Fruit fly (Drosophila melanogaster): ENCODE results near the gene Tsp39D.

DNA sequence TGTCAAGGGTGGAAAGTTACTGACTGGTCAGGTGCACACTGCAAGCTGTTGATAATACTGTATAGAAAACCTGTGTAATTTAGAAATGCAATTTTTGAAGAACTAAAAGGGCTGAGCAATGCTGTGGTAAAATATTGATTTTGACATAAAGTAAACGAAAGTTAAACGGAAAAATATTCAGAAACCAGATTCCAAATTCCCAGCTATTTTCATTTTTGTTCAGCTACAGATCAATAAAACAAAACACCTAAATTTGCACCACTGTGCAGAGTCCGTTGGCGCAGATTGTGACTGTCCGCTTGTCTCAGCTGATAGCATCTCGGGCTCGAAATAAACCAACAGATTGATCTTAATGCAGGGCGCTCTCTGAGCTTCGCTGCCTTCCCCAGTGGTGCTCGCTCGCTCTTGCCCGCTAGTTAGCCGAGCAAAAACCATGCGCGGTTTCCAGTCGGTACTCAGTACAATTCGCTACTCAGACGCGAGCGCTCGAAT, 30.5 kb upstream of the Tsp39D start, which contains the start of gene CG46314:
- TF ChIP-seq cic (GFP tag; optimal IDR thresholded peaks at IDR 0.05) = no peak
- TF ChIP-seq CG5204 (GFP tag; optimal IDR thresholded peaks at IDR 0.05) = no peak
- TF ChIP-seq cnc (optimal IDR thresholded peaks at IDR 0.05) = no peak
- TF ChIP-seq Crg-1 (GFP tag; optimal IDR thresholded peaks at IDR 0.05) = no peak
- TF ChIP-seq CG33017 (tag; optimal IDR thresholded peaks at IDR 0.05) = no peak
- no peak for TF ChIP-seq CG7101 (tag; optimal IDR thresholded peaks at IDR 0.05)
- TF ChIP-seq toe (GFP tag; optimal IDR thresholded peaks at IDR 0.05) = no peak
- no peak for TF ChIP-seq bab1 (GFP tag; optimal IDR thresholded peaks at IDR 0.05)
- no peak for TF ChIP-seq Clk (GFP tag; optimal IDR thresholded peaks at IDR 0.05)
- TF ChIP-seq CG1620 (GFP tag; optimal IDR thresholded peaks at IDR 0.05) = no peak
- TF ChIP-seq Mnt (GFP tag; optimal IDR thresholded peaks at IDR 0.05) = no peak
- TF ChIP-seq CG11617 (GFP tag; optimal IDR thresholded peaks at IDR 0.05) = no peak

All from whole organism, adult.